Worm (Caenorhabditis elegans): ENCODE results near the gene R10D12.1.

Gene R10D12.1

ce11 chrV:13909400-13909799 lies 25.0 kb downstream of the R10D12.1 start, which contains the start of gene C06B3.7:
TSS of gene C06B3.7 (plus strand) at chrV:13909686.
- TF ChIP-seq dao-5 (tag; optimal IDR thresholded peaks at IDR 0.05) (no peak), W03F9.2 (tag; optimal IDR thresholded peaks at IDR 0.05) (peak; percentile 73), him-1 (tag; optimal IDR thresholded peaks at IDR 0.05) (no peak)

DNA sequence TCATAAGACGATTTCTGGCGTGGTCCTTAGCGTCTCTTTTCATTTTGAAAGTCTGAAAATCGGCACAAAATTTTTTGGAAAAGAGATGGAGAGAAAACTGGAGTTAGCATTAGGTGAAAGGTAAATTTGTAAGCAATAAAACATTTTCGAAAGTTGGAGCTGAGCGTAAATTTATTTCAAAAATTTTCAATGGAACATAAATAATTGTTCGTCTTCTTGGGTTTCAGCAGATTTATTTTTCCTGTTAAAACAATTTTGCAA lies 25.6 kb downstream of the R10D12.1 start, which contains the start of gene C06B3.6:
Gene C06B3.6, minus strand, starts transcription at position 52 of the 261 bp plus-strand sequence.
- TF ChIP-seq W03F9.2 (tag; optimal IDR thresholded peaks at IDR 0.05): no peak
- no peak for TF ChIP-seq him-1 (tag; optimal IDR thresholded peaks at IDR 0.05)
- no peak for TF ChIP-seq dao-5 (tag; optimal IDR thresholded peaks at IDR 0.05)

ce11 chrV:13908120-13908915 lies 26.1 kb downstream of the R10D12.1 start:
- no peak for TF ChIP-seq dao-5 (tag; optimal IDR thresholded peaks at IDR 0.05)
- no peak for TF ChIP-seq W03F9.2 (tag; optimal IDR thresholded peaks at IDR 0.05)
- no peak for TF ChIP-seq him-1 (tag; optimal IDR thresholded peaks at IDR 0.05)

ce11 chrV:13907557-13908104 lies 26.8 kb downstream of the R10D12.1 start:
- TF ChIP-seq W03F9.2 (tag; optimal IDR thresholded peaks at IDR 0.05) (no peak), dao-5 (tag; optimal IDR thresholded peaks at IDR 0.05) (no peak), him-1 (tag; optimal IDR thresholded peaks at IDR 0.05) (no peak)

DNA sequence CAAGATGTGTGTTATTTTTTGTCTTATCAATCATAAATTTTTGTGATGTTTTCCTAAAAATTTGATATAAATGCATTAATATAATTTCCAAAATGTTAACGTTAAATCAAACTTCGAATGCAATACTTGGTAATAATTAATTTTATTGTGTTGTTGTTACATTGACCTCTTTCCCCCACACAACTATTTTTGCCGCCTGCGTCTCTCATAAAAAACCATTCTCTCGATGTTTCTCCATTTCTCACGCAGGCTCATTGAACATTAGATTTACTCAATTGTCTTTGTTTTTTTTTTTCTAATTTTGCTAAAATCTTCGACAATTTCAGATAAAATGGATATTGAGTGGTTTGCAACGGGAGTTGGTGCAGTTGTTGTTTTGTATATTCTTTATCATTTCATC lies 28.3 kb downstream of the R10D12.1 start, which contains the start of gene stdh-1:
Gene stdh-1, plus strand, starts transcription at position 327 of the 400 bp plus-strand sequence.
- no peak for TF ChIP-seq him-1 (tag; optimal IDR thresholded peaks at IDR 0.05)
- no peak for TF ChIP-seq W03F9.2 (tag; optimal IDR thresholded peaks at IDR 0.05)
- TF ChIP-seq dao-5 (tag; optimal IDR thresholded peaks at IDR 0.05): no peak

ce11 chrV:13904446-13904845 lies 30.0 kb downstream of the R10D12.1 start, which contains the start of gene stdh-3:
TSS of gene stdh-3 (plus strand) at chrV:13904611.
- TF ChIP-seq W03F9.2 (tag; optimal IDR thresholded peaks at IDR 0.05): no peak
- no peak for TF ChIP-seq him-1 (tag; optimal IDR thresholded peaks at IDR 0.05)
- no peak for TF ChIP-seq dao-5 (tag; optimal IDR thresholded peaks at IDR 0.05)

ce11 chrV:13902495-13902894 lies 31.9 kb downstream of the R10D12.1 start, which contains the start of gene C06B3.1:
TSS of gene C06B3.1 (plus strand) at chrV:13902795.
- TF ChIP-seq W03F9.2 (tag; optimal IDR thresholded peaks at IDR 0.05) (no peak), him-1 (tag; optimal IDR thresholded peaks at IDR 0.05) (no peak), dao-5 (tag; optimal IDR thresholded peaks at IDR 0.05) (no peak)

DNA sequence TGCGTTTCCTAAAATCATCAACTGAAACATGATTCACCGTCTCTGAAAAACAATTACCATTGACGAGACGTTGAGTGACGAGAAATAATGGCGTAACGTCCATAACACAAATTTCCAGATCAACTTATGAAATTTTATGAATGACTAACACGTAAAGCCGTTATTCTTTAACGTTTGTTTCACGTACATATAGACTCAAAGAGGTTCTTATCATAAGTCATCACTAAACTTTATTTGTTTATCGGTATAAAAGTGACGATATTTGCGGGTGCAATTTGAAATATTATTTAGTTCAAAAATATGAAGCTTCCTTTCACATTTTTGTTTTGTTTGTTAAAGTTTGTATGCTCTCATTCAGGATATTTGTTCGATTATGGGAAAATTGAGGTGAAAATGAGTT lies 35.2 kb downstream of the R10D12.1 start, which contains the start of gene oac-3:
Gene oac-3, plus strand, starts transcription at position 301 of the 400 bp plus-strand sequence.
- no peak for TF ChIP-seq W03F9.2 (tag; optimal IDR thresholded peaks at IDR 0.05)
- no peak for TF ChIP-seq him-1 (tag; optimal IDR thresholded peaks at IDR 0.05)
- no peak for TF ChIP-seq dao-5 (tag; optimal IDR thresholded peaks at IDR 0.05)

ce11 chrV:13898356-13898755 lies 36.1 kb downstream of the R10D12.1 start, which contains the start of gene cyp-35C1:
TSS of gene cyp-35C1 (minus strand) at chrV:13898487.
- TF ChIP-seq dao-5 (tag; optimal IDR thresholded peaks at IDR 0.05) (no peak), W03F9.2 (tag; optimal IDR thresholded peaks at IDR 0.05) (no peak), him-1 (tag; optimal IDR thresholded peaks at IDR 0.05) (no peak)

ce11 chrV:13893583-13893982 lies 40.9 kb downstream of the R10D12.1 start:
- TF ChIP-seq him-1 (tag; optimal IDR thresholded peaks at IDR 0.05): no peak
- no peak for TF ChIP-seq dao-5 (tag; optimal IDR thresholded peaks at IDR 0.05)
- no peak for TF ChIP-seq W03F9.2 (tag; optimal IDR thresholded peaks at IDR 0.05)

- TF ChIP-seq dao-5 (tag; optimal IDR thresholded peaks at IDR 0.05) (no peak), W03F9.2 (tag; optimal IDR thresholded peaks at IDR 0.05) (no peak), him-1 (tag; optimal IDR thresholded peaks at IDR 0.05) (no peak)
Observed at ce11 chrV:13892457-13893375, 41.7 kb downstream of the R10D12.1 start, which contains the start of gene sptl-3. TSS of gene sptl-3 (plus strand) at chrV:13893325.

ce11 chrV:13891489-13891888 lies 43.0 kb downstream of the R10D12.1 start:
- no peak for TF ChIP-seq dao-5 (tag; optimal IDR thresholded peaks at IDR 0.05)
- no peak for TF ChIP-seq him-1 (tag; optimal IDR thresholded peaks at IDR 0.05)
- TF ChIP-seq W03F9.2 (tag; optimal IDR thresholded peaks at IDR 0.05): peak; percentile 12

DNA sequence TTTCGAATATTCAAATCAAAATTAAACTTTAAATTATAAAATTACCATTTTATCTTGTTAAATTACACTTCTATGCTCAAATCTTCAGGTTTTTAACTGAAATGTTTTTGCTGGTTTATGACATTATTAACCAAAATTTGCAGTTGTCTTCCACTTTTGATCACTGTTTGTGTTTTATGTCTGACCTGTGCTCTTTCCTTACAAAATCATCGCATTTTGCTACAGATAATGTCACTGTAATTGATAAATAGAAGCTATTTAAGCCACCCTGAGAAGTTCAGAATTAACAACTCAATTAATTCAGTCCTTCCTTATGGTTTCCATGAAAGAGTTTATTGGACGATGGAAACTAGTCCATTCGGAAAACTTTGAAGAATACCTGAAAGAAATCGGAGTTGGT lies 44.0 kb downstream of the R10D12.1 start, which contains the start of gene lbp-8:
Gene lbp-8, plus strand, starts transcription at position 301 of the 400 bp plus-strand sequence.
- no peak for TF ChIP-seq W03F9.2 (tag; optimal IDR thresholded peaks at IDR 0.05)
- no peak for TF ChIP-seq him-1 (tag; optimal IDR thresholded peaks at IDR 0.05)
- TF ChIP-seq dao-5 (tag; optimal IDR thresholded peaks at IDR 0.05): no peak

All from whole organism, L4/young adult.